Worm (Caenorhabditis elegans) whole organism, L4 larva: Measurements from ENCODE around the gene C08B6.5.
A peak's percentile ranks its signal among the peaks of the same experiment; 100 is the strongest.

Source experiments
- F10B5.3 ChIP-seq: sonication (generic microtip); optimal IDR thresholded peaks from 2 replicates; lab custom pipeline; 2016; ENCODE audit warnings: mild to moderate bottlenecking, missing genetic modification characterization, missing compliant biosample characterization
- F44E2.7 ChIP-seq: fragments of 200-800 bp; sonication (Bioruptor generic); IDR thresholded peaks from 2 replicates; pipeline ENCODE4 v2.1.2; 2022; ENCODE audit warnings: missing genetic modification characterization, missing compliant biosample characterization
- F49E8.2 ChIP-seq: sonication (generic microtip); optimal IDR thresholded peaks from 2 replicates; lab custom pipeline; 2016; ENCODE audit warnings: missing compliant biosample characterization, mild to moderate bottlenecking, missing genetic modification characterization, borderline replicate concordance
- T20F7.1 ChIP-seq: fragments of 200-800 bp; sonication (Bioruptor generic); optimal IDR thresholded peaks from 2 replicates; lab custom pipeline; 2018; ENCODE audit warnings: mild to moderate bottlenecking, missing genetic modification characterization, missing compliant biosample characterization
- Y105C5A.15 ChIP-seq: fragments of 200-800 bp; sonication (Bioruptor generic); IDR thresholded peaks from 2 replicates; pipeline ENCODE4 v1.3.6; 2022; ENCODE audit warnings: missing genetic modification characterization, missing compliant biosample characterization
- Y48G9A.11 ChIP-seq: fragments of 200-800 bp; sonication (Bioruptor generic); IDR thresholded peaks from 2 replicates; pipeline ENCODE4 v1.3.6; 2022; ENCODE audit warnings: missing genetic modification reagents, missing genetic modification characterization, missing compliant biosample characterization
- Y75B8A.6 ChIP-seq: fragments of 200-800 bp; sonication (Bioruptor generic); IDR thresholded peaks from 2 replicates; pipeline ENCODE4 v1.3.6; 2022; ENCODE audit warnings: missing genetic modification reagents, missing genetic modification characterization, missing compliant biosample characterization
- aha-1 ChIP-seq: fragments of 150-350 bp; peaks from one replicate; lab custom pipeline; 2014; ENCODE audit warnings: missing biosample characterization, missing genetic modification characterization
- ama-1 ChIP-seq: fragments of 150-350 bp; optimal IDR thresholded peaks from 2 replicates; lab custom pipeline; 2014; ENCODE audit warnings: inconsistent platforms, mixed read lengths
- arid-1 ChIP-seq: fragments of 200-800 bp; sonication (Bioruptor generic); conservative IDR thresholded peaks from 2 replicates; pipeline ENCODE4 v1.3.6; 2022; ENCODE audit warnings: missing genetic modification reagents, missing genetic modification characterization, missing compliant biosample characterization
- ceh-20 ChIP-seq: fragments of 200-800 bp; sonication (Bioruptor generic); IDR thresholded peaks from 2 replicates; pipeline ENCODE4 v1.3.6; 2022; ENCODE audit warnings: missing genetic modification reagents, missing genetic modification characterization, missing compliant biosample characterization
- ceh-28 ChIP-seq: fragments of 150-350 bp; optimal IDR thresholded peaks from 2 replicates; lab custom pipeline; 2014; ENCODE audit warnings: missing biosample characterization, missing genetic modification reagents, missing genetic modification characterization
- ceh-62 ChIP-seq: sonication (generic microtip); optimal IDR thresholded peaks from 2 replicates; lab custom pipeline; 2017; ENCODE audit warnings: missing biosample characterization, missing genetic modification characterization
- ces-1 ChIP-seq: fragments of 150-350 bp; sonication (generic microtip); optimal IDR thresholded peaks from 4 replicates; lab custom pipeline; 2014; ENCODE audit warnings: missing biosample characterization, missing genetic modification reagents, missing genetic modification characterization
- cey-2 ChIP-seq: sonication (generic microtip); optimal IDR thresholded peaks from 3 replicates; lab custom pipeline; 2017; ENCODE audit warnings: missing genetic modification characterization, mild to moderate bottlenecking, missing compliant biosample characterization, antibody characterized with exemption, borderline replicate concordance; ENCODE audit not compliant: insufficient read depth
- ctbp-1 ChIP-seq: fragments of 200-800 bp; sonication (Bioruptor generic); IDR thresholded peaks from 2 replicates; pipeline ENCODE4 v1.3.6; 2022; ENCODE audit warnings: missing genetic modification reagents, missing genetic modification characterization, missing compliant biosample characterization
- daf-16 ChIP-seq, 3 experiments: sonication (generic microtip); optimal IDR thresholded peaks; 2 replicates each; lab custom pipeline; 2016 to 2017; ENCODE audit warnings: missing genetic modification characterization in 3 of 3, missing genetic modification reagents in 3 of 3, mild to moderate bottlenecking in 2 of 3, missing compliant biosample characterization in 2 of 3, missing biosample characterization in 1 of 3, moderate library complexity in 1 of 3
- daf-8 ChIP-seq: fragments of 200-800 bp; sonication (Bioruptor generic); IDR thresholded peaks from 2 replicates; pipeline ENCODE4 v1.3.6; 2022; ENCODE audit warnings: missing genetic modification characterization, missing compliant biosample characterization
- dpl-1 ChIP-seq: fragments of 150-350 bp; optimal IDR thresholded peaks from 2 replicates; lab custom pipeline; 2014; ENCODE audit warnings: missing biosample characterization, missing genetic modification reagents, missing genetic modification characterization
- egl-27 ChIP-seq: sonication (generic microtip); optimal IDR thresholded peaks from 3 replicates; lab custom pipeline; 2017; ENCODE audit warnings: missing biosample characterization, missing genetic modification reagents, missing genetic modification characterization
- egl-43 ChIP-seq: fragments of 200-800 bp; sonication (Bioruptor generic); IDR thresholded peaks from 2 replicates; pipeline ENCODE4 v1.3.6; 2022; ENCODE audit warnings: missing genetic modification reagents, missing genetic modification characterization, missing compliant biosample characterization
- hlh-11 ChIP-seq: fragments of 200-800 bp; sonication (Bioruptor generic); optimal IDR thresholded peaks from 2 replicates; lab custom pipeline; 2018; ENCODE audit warnings: mild to moderate bottlenecking, missing genetic modification characterization, missing compliant biosample characterization
- hmg-1.1 ChIP-seq: fragments of 200-800 bp; sonication (Bioruptor generic); IDR thresholded peaks from 2 replicates; pipeline ENCODE4 v1.3.6; 2022; ENCODE audit warnings: missing genetic modification reagents, missing genetic modification characterization, missing compliant biosample characterization
- lin-1 ChIP-seq: fragments of 200-800 bp; sonication (Bioruptor generic); IDR thresholded peaks from 2 replicates; pipeline ENCODE4 v1.3.6; 2022; ENCODE audit warnings: missing genetic modification reagents, missing genetic modification characterization, missing compliant biosample characterization
- lin-15B ChIP-seq: fragments of 150-350 bp; sonication (generic microtip); optimal IDR thresholded peaks from 3 replicates; lab custom pipeline; 2014; ENCODE audit warnings: missing biosample characterization, missing genetic modification characterization
- lir-3 ChIP-seq: sonication (generic microtip); optimal IDR thresholded peaks from 2 replicates; lab custom pipeline; 2016; ENCODE audit warnings: mild to moderate bottlenecking, missing genetic modification characterization, missing compliant biosample characterization
- madf-5 ChIP-seq, 2 experiments: fragments of 200-800 bp; sonication (Bioruptor generic); IDR thresholded peaks; 2 replicates each; pipeline ENCODE4 v1.3.6; 2022; ENCODE audit warnings: missing compliant biosample characterization in 2 of 2, missing genetic modification characterization in 2 of 2
- madf-9 ChIP-seq: fragments of 200-800 bp; sonication (Bioruptor generic); conservative IDR thresholded peaks from 2 replicates; pipeline ENCODE4 v1.3.6; 2022; ENCODE audit warnings: missing genetic modification reagents, missing genetic modification characterization, missing compliant biosample characterization
- mes-2 ChIP-seq: sonication (generic microtip); optimal IDR thresholded peaks from 2 replicates; lab custom pipeline; 2016; ENCODE audit warnings: missing genotype, mild to moderate bottlenecking, missing genetic modification characterization, missing compliant biosample characterization; ENCODE audit not compliant: poor library complexity, severe bottlenecking
- mxl-2 ChIP-seq: fragments of 200-800 bp; sonication (Bioruptor generic); conservative IDR thresholded peaks from 2 replicates; pipeline ENCODE4 v1.3.6; 2022; ENCODE audit warnings: missing genetic modification reagents, missing genetic modification characterization, missing compliant biosample characterization
- nhr-10 ChIP-seq: fragments of 150-350 bp; optimal IDR thresholded peaks from 2 replicates; lab custom pipeline; 2014; ENCODE audit warnings: missing biosample characterization, missing genetic modification characterization
- nhr-11 ChIP-seq: fragments of 150-350 bp; optimal IDR thresholded peaks from 2 replicates; lab custom pipeline; 2014; ENCODE audit warnings: missing biosample characterization, missing genetic modification characterization
- nhr-111 ChIP-seq: fragments of 200-800 bp; sonication (Bioruptor generic); optimal IDR thresholded peaks from 2 replicates; lab custom pipeline; 2018; ENCODE audit warnings: mild to moderate bottlenecking, missing genetic modification characterization, missing compliant biosample characterization
- nhr-25 ChIP-seq: sonication (generic microtip); optimal IDR thresholded peaks from 2 replicates; lab custom pipeline; 2017; ENCODE audit warnings: missing genetic modification characterization, mild to moderate bottlenecking, missing compliant biosample characterization, antibody characterized with exemption, moderate library complexity, borderline replicate concordance; ENCODE audit not compliant: insufficient read depth
- nhr-48 ChIP-seq: sonication (generic microtip); optimal IDR thresholded peaks from 2 replicates; lab custom pipeline; 2016; ENCODE audit warnings: mild to moderate bottlenecking, missing genetic modification characterization, missing compliant biosample characterization
- nhr-76 ChIP-seq: fragments of 150-350 bp; optimal IDR thresholded peaks from 2 replicates; lab custom pipeline; 2014; ENCODE audit warnings: missing biosample characterization, missing genetic modification characterization
- pha-4 ChIP-seq, 2 experiments: fragments of 150-350 bp in 1 of 2; fragments of 200-800 bp in 1 of 2; sonication (Bioruptor generic) in 1 of 2; IDR thresholded peaks in 1 of 2; optimal IDR thresholded peaks in 1 of 2; 2 replicates each; pipeline versions ENCODE4 v1.3.6 to Lab custom; 2014 to 2022; ENCODE audit warnings: missing genetic modification characterization in 2 of 2, missing genetic modification reagents in 2 of 2, missing biosample characterization in 1 of 2, missing compliant biosample characterization in 1 of 2
- php-3 ChIP-seq: fragments of 200-800 bp; sonication (Bioruptor generic); IDR thresholded peaks from 2 replicates; pipeline ENCODE4 v1.3.6; 2022; ENCODE audit warnings: missing genetic modification reagents, missing genetic modification characterization, missing compliant biosample characterization
- pqm-1 ChIP-seq: sonication (generic microtip); optimal IDR thresholded peaks from 2 replicates; lab custom pipeline; 2017; ENCODE audit warnings: missing biosample characterization, missing genetic modification characterization
- rbr-2 ChIP-seq: sonication (generic microtip); optimal IDR thresholded peaks from 2 replicates; lab custom pipeline; 2016; ENCODE audit warnings: missing genotype, missing genetic modification characterization, missing compliant biosample characterization
- set-16 ChIP-seq: fragments of 200-800 bp; sonication (Bioruptor generic); IDR thresholded peaks from 2 replicates; pipeline ENCODE4 v1.3.6; 2022; ENCODE audit warnings: missing genetic modification reagents, missing genetic modification characterization, missing compliant biosample characterization
- skn-1 ChIP-seq: fragments of 150-350 bp; optimal IDR thresholded peaks from 2 replicates; lab custom pipeline; 2014; ENCODE audit warnings: missing biosample characterization, missing genetic modification characterization
- snpc-1.2 ChIP-seq: fragments of 200-800 bp; sonication (Bioruptor generic); IDR thresholded peaks from 2 replicates; pipeline ENCODE4 v1.3.6; 2022; ENCODE audit warnings: missing genetic modification reagents, missing genetic modification characterization, missing compliant biosample characterization
- spr-1 ChIP-seq: sonication (generic microtip); optimal IDR thresholded peaks from 2 replicates; lab custom pipeline; 2016; ENCODE audit warnings: mild to moderate bottlenecking, missing genetic modification characterization, missing compliant biosample characterization
- spr-3 ChIP-seq: fragments of 200-800 bp; sonication (Bioruptor generic); optimal IDR thresholded peaks from 2 replicates; lab custom pipeline; 2018; ENCODE audit warnings: mild to moderate bottlenecking, missing genetic modification characterization, missing compliant biosample characterization
- tra-1 ChIP-seq: fragments of 200-800 bp; sonication (Bioruptor generic); IDR thresholded peaks from 2 replicates; pipeline ENCODE4 v1.3.6; 2022; ENCODE audit warnings: missing genetic modification reagents, missing genetic modification characterization, missing compliant biosample characterization
- unc-130 ChIP-seq: sonication (generic microtip); optimal IDR thresholded peaks from 2 replicates; lab custom pipeline; 2016; ENCODE audit warnings: missing genetic modification reagents, missing genetic modification characterization, missing compliant biosample characterization
- zfp-3 ChIP-seq: fragments of 200-800 bp; sonication (Bioruptor generic); conservative IDR thresholded peaks from 2 replicates; pipeline ENCODE4 v1.3.6; 2022; ENCODE audit warnings: missing genetic modification reagents, missing genetic modification characterization, missing compliant biosample characterization
- zip-2 ChIP-seq: fragments of 150-350 bp; optimal IDR thresholded peaks from 2 replicates; lab custom pipeline; 2014; ENCODE audit warnings: missing biosample characterization, missing genetic modification characterization
- ztf-7 ChIP-seq: fragments of 150-350 bp; optimal IDR thresholded peaks from 2 replicates; lab custom pipeline; 2014; ENCODE audit warnings: missing biosample characterization, missing genetic modification characterization

C08B6.5 gene

DNA sequence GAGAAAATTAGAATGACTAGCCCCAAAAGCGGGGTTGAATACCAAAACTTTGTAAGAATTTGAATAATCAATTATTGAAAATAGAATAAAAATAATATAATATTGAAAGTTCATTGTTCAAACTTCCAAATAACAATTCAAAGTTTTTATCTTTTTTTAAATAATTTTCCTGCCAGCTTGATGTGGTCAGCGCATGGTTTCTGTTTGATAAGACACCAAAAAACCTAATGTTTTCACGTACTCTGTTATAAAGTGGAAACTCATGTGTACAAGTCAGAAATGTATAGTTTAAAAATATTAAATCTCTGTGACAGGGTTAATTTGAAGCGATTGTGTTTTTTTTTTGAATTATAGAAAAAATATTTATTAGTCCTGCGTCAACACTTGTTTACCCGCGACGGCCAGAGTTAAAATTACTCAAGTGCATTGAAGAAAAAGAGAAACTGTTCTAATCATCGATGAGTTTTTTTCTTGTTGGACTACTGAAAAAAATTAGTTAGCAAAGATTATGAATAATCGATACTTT is 12.7 kb upstream of the C08B6.5 start, which contains the start of gene ugt-17 (continued):
- no peak for TF ChIP-seq lir-3
- TF ChIP-seq spr-3 (GFP tag; lab: Kevin White, UChicago), result no peak
- no peak for TF ChIP-seq ztf-7 (tag; lab: Kevin White, UChicago)
- no peak for TF ChIP-seq Y105C5A.15 (GFP tag; lab: Robert Waterston, UW)
- no peak for TF ChIP-seq lin-1 (GFP tag; lab: Robert Waterston, UW)
- TF ChIP-seq ceh-28, result no peak
- no peak for TF ChIP-seq ceh-62 (tag; lab: Kevin White, UChicago)
- no peak for TF ChIP-seq daf-16 (GFP tag; optimal IDR thresholded peaks at IDR 0.05; lab: Kevin White, UChicago)
- peak; percentile 91 for TF ChIP-seq daf-16 (tag; optimal IDR thresholded peaks at IDR 0.05; lab: Kevin White, UChicago)
- TF ChIP-seq nhr-11, result no peak
- no peak for TF ChIP-seq rbr-2 (tag; lab: Kevin White, UChicago)
- TF ChIP-seq dpl-1 (GFP tag; lab: Kevin White, UChicago), result no peak
- TF ChIP-seq tra-1, result no peak
- no peak for TF ChIP-seq F44E2.7 (GFP tag; lab: Robert Waterston, UW)
- no peak for TF ChIP-seq nhr-76 (tag; lab: Kevin White, UChicago)
- TF ChIP-seq ama-1 (lab: Kevin White, UChicago), result no peak
- TF ChIP-seq hmg-1.1, result no peak
- no peak for TF ChIP-seq nhr-10 (tag; lab: Kevin White, UChicago)
- no peak for TF ChIP-seq Y75B8A.6 (GFP tag; lab: Robert Waterston, UW)
- no peak for TF ChIP-seq daf-8
- TF ChIP-seq egl-27, result no peak
- no peak for TF ChIP-seq zfp-3 (GFP tag; lab: Robert Waterston, UW)
- TF ChIP-seq madf-5 (GFP tag; IDR thresholded peaks at IDR 0.05; lab: Robert Waterston, UW), result no peak
- TF ChIP-seq snpc-1.2 (GFP tag; lab: Robert Waterston, UW), result no peak
- TF ChIP-seq Y48G9A.11 (GFP tag; lab: Robert Waterston, UW), result no peak
- no peak for TF ChIP-seq unc-130 (GFP tag; lab: Kevin White, UChicago)
- TF ChIP-seq set-16 (GFP tag; lab: Robert Waterston, UW), result no peak
- no peak for TF ChIP-seq mxl-2 (GFP tag; lab: Robert Waterston, UW)
- no peak for TF ChIP-seq pha-4 (GFP tag; IDR thresholded peaks at IDR 0.05; lab: Robert Waterston, UW)
- no peak for TF ChIP-seq pha-4 (tag; optimal IDR thresholded peaks at IDR 0.05; lab: Kevin White, UChicago)
- no peak for TF ChIP-seq F49E8.2 (tag; lab: Kevin White, UChicago)
- peak; percentile 74 for TF ChIP-seq pqm-1
- no peak for TF ChIP-seq nhr-48
- TF ChIP-seq F10B5.3 (tag; lab: Kevin White, UChicago), result no peak
- no peak for TF ChIP-seq spr-1 (tag; lab: Kevin White, UChicago)
- no peak for TF ChIP-seq skn-1 (tag; lab: Kevin White, UChicago)
- TF ChIP-seq lin-15B (tag; lab: Kevin White, UChicago), result no peak
- no peak for TF ChIP-seq mes-2 (tag; lab: Kevin White, UChicago)
- no peak for TF ChIP-seq egl-43 (GFP tag; lab: Robert Waterston, UW)
- TF ChIP-seq aha-1, result no peak
- no peak for TF ChIP-seq zip-2 (tag; lab: Kevin White, UChicago)
- TF ChIP-seq php-3, result peak; percentile 60; the same call in 1 of the 2 replicates
- TF ChIP-seq cey-2 (tag; lab: Kevin White, UChicago), result no peak
- peak; percentile 50 for TF ChIP-seq hlh-11 (tag; lab: Kevin White, UChicago)
- TF ChIP-seq madf-9 (GFP tag; lab: Robert Waterston, UW), result no peak
- TF ChIP-seq nhr-25 (tag; lab: Kevin White, UChicago), result no peak
- no peak for TF ChIP-seq nhr-111 (GFP tag; lab: Kevin White, UChicago)
- TF ChIP-seq ceh-20, result no peak
- TF ChIP-seq arid-1 (GFP tag; lab: Robert Waterston, UW), result no peak
- no peak for TF ChIP-seq T20F7.1 (GFP tag; lab: Kevin White, UChicago)
- TF ChIP-seq ces-1 (GFP tag; lab: Kevin White, UChicago), result no peak
- no peak for TF ChIP-seq ctbp-1 (GFP tag; lab: Robert Waterston, UW)
